Fruit fly (Drosophila melanogaster): Measurements from ENCODE around the gene CG12025.
A peak's percentile ranks its signal among the peaks of the same experiment; 100 is the strongest.

The CG12025 gene

DNA sequence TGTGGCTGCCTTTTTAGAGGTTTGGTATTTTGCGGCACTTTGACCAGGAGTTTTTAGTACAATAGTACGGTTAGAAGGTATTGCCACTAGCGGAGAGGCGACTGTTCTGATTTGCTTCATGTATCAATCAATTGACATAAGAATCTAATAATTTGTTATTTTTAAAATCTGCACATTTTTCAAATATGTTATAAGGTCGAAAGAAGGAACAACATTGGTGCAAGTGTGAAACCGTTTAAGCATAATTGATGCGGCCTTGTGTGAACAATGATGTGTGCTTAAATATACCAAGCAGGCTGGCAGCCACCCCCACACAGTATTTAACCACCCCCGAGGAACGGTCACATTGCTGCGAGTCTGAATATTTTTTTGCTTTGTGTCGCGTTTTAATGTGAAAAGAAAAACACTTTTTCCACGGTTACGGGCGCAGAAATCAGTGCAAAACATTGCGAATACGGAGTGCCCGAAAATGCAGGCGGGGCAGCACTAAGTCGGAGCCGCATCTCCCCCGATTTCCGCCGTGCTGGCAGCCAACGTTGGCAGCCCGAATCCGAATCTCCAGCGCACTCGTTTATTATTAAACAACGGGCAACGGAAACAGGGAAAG, at the start of gene CG12025, which contains the start of gene HBS1:
TSS of gene CG12025 (plus strand) at position 310 of the 607 bp plus-strand sequence.
TSS of gene HBS1 (minus strand) at position 120 of the 607 bp plus-strand sequence.
- TF ChIP-seq dmrt93B (GFP tag; optimal IDR thresholded peaks at IDR 0.05) = peak; percentile 41
- peak; percentile 14 for TF ChIP-seq fru (GFP tag; optimal IDR thresholded peaks at IDR 0.05)
- peak; percentile 4 for TF ChIP-seq Hr78 (GFP tag; optimal IDR thresholded peaks at IDR 0.05)
- TF ChIP-seq CG9705 (GFP tag; optimal IDR thresholded peaks at IDR 0.05) = peak; percentile 45
- TF ChIP-seq sv (GFP tag; optimal IDR thresholded peaks at IDR 0.05) = peak; percentile 5
- TF ChIP-seq N (GFP tag; optimal IDR thresholded peaks at IDR 0.05) = peak; percentile 53
- peak; percentile 55 for TF ChIP-seq ey (GFP tag; optimal IDR thresholded peaks at IDR 0.05)
- TF ChIP-seq h (GFP tag; optimal IDR thresholded peaks at IDR 0.05) = peak; percentile 53
- no peak for TF ChIP-seq OdsH (GFP tag; optimal IDR thresholded peaks at IDR 0.05)
- TF ChIP-seq Jra (GFP tag; optimal IDR thresholded peaks at IDR 0.05) = peak; percentile 13
- no peak for TF ChIP-seq jim (GFP tag; optimal IDR thresholded peaks at IDR 0.05)
- TF ChIP-seq Sp1 (GFP tag; optimal IDR thresholded peaks at IDR 0.05) = peak; percentile 44
- TF ChIP-seq rgr (GFP tag; optimal IDR thresholded peaks at IDR 0.05) = peak; percentile 32
- peak in 1 of 2 experiments; percentile 59 for TF ChIP-seq foxo (GFP tag; optimal IDR thresholded peaks at IDR 0.05)
- TF ChIP-seq sage (GFP tag; optimal IDR thresholded peaks at IDR 0.05) = no peak
- TF ChIP-seq HLH106 (tag; optimal IDR thresholded peaks at IDR 0.05) = peak; percentile 71
- TF ChIP-seq dsf (GFP tag; optimal IDR thresholded peaks at IDR 0.05; ENCODE audit: borderline replicate concordance) = no peak
- TF ChIP-seq Hnf4 (GFP tag; optimal IDR thresholded peaks at IDR 0.05) = peak; percentile 16
- TF ChIP-seq pan (optimal IDR thresholded peaks at IDR 0.05) = no peak
- no peak for TF ChIP-seq Hr83 (GFP tag; optimal IDR thresholded peaks at IDR 0.05; ENCODE audit: poor library complexity, severe bottlenecking)
- peak; percentile 66 for TF ChIP-seq woc (GFP tag; optimal IDR thresholded peaks at IDR 0.05)

dm6 chr3L:1816614-1817013, 48.6 kb upstream of the CG12025 start:
- TF ChIP-seq br (GFP tag; optimal IDR thresholded peaks at IDR 0.05) (no peak), GATAd (GFP tag; optimal IDR thresholded peaks at IDR 0.05) (no peak), CG32264 (GFP tag; optimal IDR thresholded peaks at IDR 0.05) (no peak)

- TF ChIP-seq Hr78 (GFP tag; optimal IDR thresholded peaks at IDR 0.05) = no peak
- no peak for TF ChIP-seq Myc (optimal IDR thresholded peaks at IDR 0.05)
- TF ChIP-seq foxo (GFP tag; optimal IDR thresholded peaks at IDR 0.05) = no peak
- no peak for TF ChIP-seq HLH106 (tag; optimal IDR thresholded peaks at IDR 0.05)
Measured at dm6 chr3L:1817405-1817804, 47.8 kb upstream of the CG12025 start.

DNA sequence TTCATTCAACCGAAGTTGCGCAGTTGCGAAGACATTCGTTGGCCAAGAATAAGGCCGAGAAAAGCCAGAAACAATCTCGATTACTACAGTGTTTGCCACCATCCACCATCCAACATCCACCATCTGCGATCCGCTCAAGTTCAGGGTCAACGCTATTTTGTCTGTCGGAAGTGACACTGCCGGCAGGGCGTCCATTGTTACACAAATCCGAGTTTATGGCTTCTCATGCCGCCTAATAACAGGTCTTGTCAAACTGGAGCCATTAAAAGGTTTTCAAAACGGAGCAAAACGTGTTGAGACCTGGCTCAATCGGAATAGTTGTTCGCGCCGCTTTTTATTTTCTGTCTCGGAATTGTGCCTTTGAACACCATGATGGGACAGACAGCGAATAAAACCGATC, 46.4 kb upstream of the CG12025 start:
- TF ChIP-seq Rel (GFP tag; optimal IDR thresholded peaks at IDR 0.05) (no peak), Rel (tag; optimal IDR thresholded peaks at IDR 0.05) (no peak), CrebA (GFP tag; optimal IDR thresholded peaks at IDR 0.05; ENCODE audit: borderline replicate concordance) (no peak), tai (GFP tag; optimal IDR thresholded peaks at IDR 0.05) (no peak), Myc (optimal IDR thresholded peaks at IDR 0.05) (no peak), usp (GFP tag; optimal IDR thresholded peaks at IDR 0.05) (no peak), psq (GFP tag; optimal IDR thresholded peaks at IDR 0.05) (no peak), woc (GFP tag; optimal IDR thresholded peaks at IDR 0.05) (no peak), h (GFP tag; optimal IDR thresholded peaks at IDR 0.05) (no peak), HLH106 (tag; optimal IDR thresholded peaks at IDR 0.05) (no peak), dsf (GFP tag; optimal IDR thresholded peaks at IDR 0.05; ENCODE audit: borderline replicate concordance) (no peak), CG32264 (GFP tag; optimal IDR thresholded peaks at IDR 0.05) (no peak), Abd-B (GFP tag; optimal IDR thresholded peaks at IDR 0.05) (no peak), br (GFP tag; optimal IDR thresholded peaks at IDR 0.05) (no peak), Mio (GFP tag; optimal IDR thresholded peaks at IDR 0.05) (no peak), Jra (GFP tag; optimal IDR thresholded peaks at IDR 0.05) (no peak), Hr78 (GFP tag; optimal IDR thresholded peaks at IDR 0.05) (no peak)

DNA sequence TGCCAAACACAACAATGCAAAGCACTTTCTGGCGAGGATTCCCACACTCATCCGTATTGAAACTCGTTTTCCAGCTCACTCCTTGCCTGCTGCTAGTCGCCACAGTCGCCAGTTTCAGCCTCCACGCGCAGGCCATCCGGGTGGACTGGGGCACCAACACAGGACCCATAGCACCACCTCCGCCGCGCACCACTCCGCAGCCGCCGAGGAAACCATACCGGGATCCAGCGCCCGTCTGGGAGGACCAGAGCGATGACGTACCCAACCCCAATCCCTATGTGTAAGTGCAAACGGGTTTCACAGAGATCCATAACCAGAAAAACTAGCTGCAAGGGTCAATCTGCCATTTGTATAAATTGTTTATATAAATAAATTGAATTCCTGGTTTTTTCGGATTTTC, 44.1 kb upstream of the CG12025 start:
- no peak for TF ChIP-seq foxo (GFP tag; optimal IDR thresholded peaks at IDR 0.05)

Data from whole organism, wandering third instar larva.